Fruit fly (Drosophila melanogaster): Measurements from ENCODE around the gene CG43737.

- no peak for TF ChIP-seq CG8478 (optimal IDR thresholded peaks at IDR 0.05)
- no peak for TF ChIP-seq CTCF (optimal IDR thresholded peaks at IDR 0.05)
Measured at dm6 chrX:15229775-15230174, 54.5 kb downstream of the CG43737 start, which contains the start of gene CG9101.

All from S2 (cell line).